Fruit fly (Drosophila melanogaster) whole organism, wandering third instar larva: ENCODE results near the gene CG9547.
A peak's percentile ranks its signal among the peaks of the same experiment; 100 is the strongest.

ENCODE experiments used
- Abd-B ChIP-seq: fragments of >200 bp; optimal IDR thresholded peaks from 2 replicates; lab custom pipeline; 2017; ENCODE audit warnings: missing biosample characterization, missing genetic modification characterization
- CG32264 ChIP-seq: fragments of 200-800 bp; sonication (Bioruptor generic); optimal IDR thresholded peaks from 2 replicates; lab custom pipeline; 2016; ENCODE audit warnings: missing biosample characterization, missing genetic modification characterization
- CG9705 ChIP-seq: fragments of 200-800 bp; sonication (Bioruptor generic); optimal IDR thresholded peaks from 2 replicates; lab custom pipeline; 2018; ENCODE audit warnings: missing biosample characterization, mild to moderate bottlenecking, missing genetic modification characterization
- CrebA ChIP-seq: fragments of 200-800 bp; sonication (Bioruptor generic); optimal IDR thresholded peaks from 2 replicates; lab custom pipeline; 2016; ENCODE audit warnings: missing biosample characterization, mild to moderate bottlenecking, missing genetic modification characterization, borderline replicate concordance
- Dfd ChIP-seq: fragments of >200 bp; optimal IDR thresholded peaks from 2 replicates; lab custom pipeline; 2017; ENCODE audit warnings: missing biosample characterization, missing genetic modification characterization
- Dif ChIP-seq: fragments of 200-275, 200-300 bp; sonication (Bioruptor generic); optimal IDR thresholded peaks from 2 replicates; lab custom pipeline; 2018; ENCODE audit warnings: missing biosample characterization, missing genetic modification characterization; ENCODE audit not compliant: partially characterized antibody
- GATAd ChIP-seq: sonication (Bioruptor generic); optimal IDR thresholded peaks from 2 replicates; lab custom pipeline; 2016; ENCODE audit warnings: missing biosample characterization, missing genetic modification characterization
- HLH106 ChIP-seq: fragments of 200-800 bp; optimal IDR thresholded peaks from 3 replicates; lab custom pipeline; 2019; ENCODE audit warnings: missing biosample characterization, mild to moderate bottlenecking, missing genetic modification characterization, moderate library complexity
- Hnf4 ChIP-seq: fragments of 200-800 bp; sonication (Bioruptor generic); optimal IDR thresholded peaks from 2 replicates; lab custom pipeline; 2016; ENCODE audit warnings: missing biosample characterization, mild to moderate bottlenecking, missing genetic modification characterization
- Hr78 ChIP-seq: fragments of >200 bp; optimal IDR thresholded peaks from 2 replicates; lab custom pipeline; 2017; ENCODE audit warnings: missing biosample characterization, missing genetic modification characterization
- Hr83 ChIP-seq: fragments of 200-300 bp; sonication (Bioruptor generic); optimal IDR thresholded peaks from 2 replicates; lab custom pipeline; 2016; ENCODE audit warnings: missing biosample characterization, mild to moderate bottlenecking, missing genetic modification characterization, moderate library complexity; ENCODE audit not compliant: poor library complexity, severe bottlenecking
- Jra ChIP-seq: sonication (Bioruptor generic); optimal IDR thresholded peaks from 2 replicates; lab custom pipeline; 2016; ENCODE audit warnings: missing biosample characterization, missing genetic modification characterization
- Mio ChIP-seq: sonication (Bioruptor generic); optimal IDR thresholded peaks from 2 replicates; lab custom pipeline; 2016; ENCODE audit warnings: missing biosample characterization, missing genetic modification characterization
- Myc ChIP-seq: fragments of >200 bp; optimal IDR thresholded peaks from 2 replicates; lab custom pipeline; 2017
- N ChIP-seq: fragments of >200 bp; optimal IDR thresholded peaks from 2 replicates; lab custom pipeline; 2018; ENCODE audit warnings: missing biosample characterization, missing external identifiers, missing genetic modification characterization
- OdsH ChIP-seq: fragments of 200-800 bp; sonication (Bioruptor generic); optimal IDR thresholded peaks from 2 replicates; lab custom pipeline; 2016; ENCODE audit warnings: missing biosample characterization, mild to moderate bottlenecking, missing genetic modification characterization
- Rel ChIP-seq, 2 experiments: fragments of 200-800 bp; sonication (Bioruptor generic) in 1 of 2; optimal IDR thresholded peaks; 2 replicates in 1 of 2; 3 replicates in 1 of 2; lab custom pipeline; 2016 to 2019; ENCODE audit warnings: mild to moderate bottlenecking in 2 of 2, missing biosample characterization in 2 of 2, missing genetic modification characterization in 2 of 2, moderate library complexity in 1 of 2
- Sp1 ChIP-seq: fragments of 200-800 bp; sonication (Bioruptor generic); optimal IDR thresholded peaks from 3 replicates; lab custom pipeline; 2019; ENCODE audit warnings: missing biosample characterization, mild to moderate bottlenecking, missing genetic modification characterization, moderate library complexity
- Vsx2 ChIP-seq: fragments of 200-300, 225-300 bp; sonication (Bioruptor generic); optimal IDR thresholded peaks from 2 replicates; lab custom pipeline; 2018; ENCODE audit warnings: missing biosample characterization, missing genetic modification characterization; ENCODE audit not compliant: partially characterized antibody
- br ChIP-seq: fragments of 200-800 bp; sonication (Bioruptor generic); optimal IDR thresholded peaks from 2 replicates; lab custom pipeline; 2016; ENCODE audit warnings: missing biosample characterization, missing genetic modification characterization
- brk ChIP-seq: fragments of 200-800 bp; sonication (Bioruptor generic); optimal IDR thresholded peaks from 2 replicates; lab custom pipeline; 2016; ENCODE audit warnings: missing biosample characterization, mild to moderate bottlenecking, missing genetic modification characterization
- dl ChIP-seq, 2 experiments: fragments of 175-275, 200-275 bp in 1 of 2; fragments of 200-275 bp in 1 of 2; sonication (Bioruptor generic); optimal IDR thresholded peaks; lab custom pipeline; 2018; ENCODE audit warnings: mild to moderate bottlenecking in 2 of 2, missing biosample characterization in 2 of 2, missing genetic modification characterization in 2 of 2, moderate library complexity in 2 of 2; ENCODE audit not compliant: partially characterized antibody in 2 of 2, insufficient read depth in 1 of 2
- dmrt93B ChIP-seq: fragments of 200-800 bp; sonication (Bioruptor generic); optimal IDR thresholded peaks from 2 replicates; lab custom pipeline; 2018; ENCODE audit warnings: missing biosample characterization, mild to moderate bottlenecking, missing genetic modification characterization
- dsf ChIP-seq: sonication (Bioruptor generic); optimal IDR thresholded peaks from 2 replicates; lab custom pipeline; 2016; ENCODE audit warnings: missing biosample characterization, missing genetic modification characterization, borderline replicate concordance
- ey ChIP-seq: fragments of 200-800 bp; sonication (Bioruptor generic); optimal IDR thresholded peaks from 2 replicates; lab custom pipeline; 2016; ENCODE audit warnings: missing biosample characterization, missing genetic modification characterization
- foxo ChIP-seq, 2 experiments: fragments of 200-800 bp; sonication (Bioruptor generic); optimal IDR thresholded peaks; 2 replicates in 1 of 2; 3 replicates in 1 of 2; lab custom pipeline; 2016 to 2017; ENCODE audit warnings: missing biosample characterization in 2 of 2, missing genetic modification characterization in 2 of 2
- fru ChIP-seq: fragments of 200-800 bp; sonication (Bioruptor generic); optimal IDR thresholded peaks from 3 replicates; lab custom pipeline; 2016; ENCODE audit warnings: missing biosample characterization, mild to moderate bottlenecking, missing genetic modification characterization
- h ChIP-seq: fragments of 200-800 bp; sonication (Bioruptor generic); optimal IDR thresholded peaks from 3 replicates; lab custom pipeline; 2016; ENCODE audit warnings: missing biosample characterization, mild to moderate bottlenecking, missing genetic modification characterization
- jim ChIP-seq: fragments of 175-275, 200-325 bp; sonication (Bioruptor generic); optimal IDR thresholded peaks from 2 replicates; lab custom pipeline; 2016; ENCODE audit warnings: missing biosample characterization, mild to moderate bottlenecking, missing genetic modification characterization
- lola ChIP-seq: fragments of >200 bp; optimal IDR thresholded peaks from 2 replicates; lab custom pipeline; 2017; ENCODE audit warnings: missing biosample characterization, missing genetic modification characterization
- pan ChIP-seq: fragments of >200 bp; optimal IDR thresholded peaks from 2 replicates; lab custom pipeline; 2017
- psq ChIP-seq: fragments of 200-800 bp; sonication (Bioruptor generic); optimal IDR thresholded peaks from 3 replicates; lab custom pipeline; 2017; ENCODE audit warnings: missing biosample characterization, mild to moderate bottlenecking, missing genetic modification characterization, moderate library complexity
- rgr ChIP-seq: fragments of 200-800 bp; sonication (Bioruptor generic); optimal IDR thresholded peaks from 3 replicates; lab custom pipeline; 2016; ENCODE audit warnings: missing biosample characterization, mild to moderate bottlenecking, missing genetic modification characterization
- sage ChIP-seq: fragments of 200-800 bp; sonication (Bioruptor generic); optimal IDR thresholded peaks from 2 replicates; lab custom pipeline; 2016; ENCODE audit warnings: missing biosample characterization, mild to moderate bottlenecking, missing genetic modification characterization
- sv ChIP-seq: fragments of 200-800 bp; sonication (Bioruptor generic); optimal IDR thresholded peaks from 3 replicates; lab custom pipeline; 2016; ENCODE audit warnings: missing biosample characterization, missing genetic modification characterization
- usp ChIP-seq: fragments of >200 bp; optimal IDR thresholded peaks from 2 replicates; lab custom pipeline; 2017; ENCODE audit warnings: missing biosample characterization, missing genetic modification characterization
- woc ChIP-seq: sonication (Bioruptor generic); optimal IDR thresholded peaks from 2 replicates; lab custom pipeline; 2016; ENCODE audit warnings: missing biosample characterization, mild to moderate bottlenecking, missing genetic modification characterization

CG9547 gene

DNA sequence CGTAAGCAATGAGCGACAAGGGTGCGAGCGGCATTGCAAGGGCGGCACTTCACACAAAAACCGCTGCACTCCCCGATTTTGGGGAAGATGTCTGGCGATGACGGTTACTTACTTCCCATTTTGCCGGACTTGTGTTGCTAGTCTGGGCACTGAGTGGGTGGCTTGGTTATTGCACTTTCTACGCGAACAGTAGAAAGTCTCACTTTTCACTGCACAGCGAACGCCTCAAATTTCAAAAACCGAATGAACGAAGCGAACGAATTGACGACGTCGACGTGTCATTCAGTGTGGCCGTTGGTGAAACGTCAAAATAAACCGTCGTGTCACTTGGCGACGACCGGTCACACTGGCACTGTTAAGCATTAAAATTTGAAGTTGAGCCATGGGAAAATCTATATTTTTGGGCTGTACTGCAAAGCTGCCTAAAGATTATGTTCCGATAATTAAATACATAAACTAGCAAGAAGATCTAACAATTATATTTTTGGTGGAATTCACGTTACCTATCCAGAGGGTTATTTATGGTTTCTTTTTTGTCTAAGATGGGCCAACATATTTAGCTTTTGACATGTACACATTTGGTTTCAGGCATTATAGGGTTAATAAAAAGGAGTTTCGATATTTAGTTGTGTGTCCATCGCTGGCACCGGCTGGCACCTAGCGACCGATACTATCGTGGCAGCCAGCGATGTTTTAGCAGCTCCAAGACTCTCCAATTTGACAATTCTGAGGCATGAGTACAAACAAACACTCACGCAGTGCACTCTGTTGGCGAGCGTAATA lies 13.9 kb downstream of the CG9547 start, which contains the start of the genes Sec61alpha and Daxx:
Gene Sec61alpha, minus strand, starts transcription at position 364 of the 783 bp plus-strand sequence.
Gene Daxx, plus strand, starts transcription at position 718 of the 783 bp plus-strand sequence.
- TF ChIP-seq Vsx2 (GFP tag; lab: Kevin White, UChicago) (no peak), br (GFP tag; lab: Kevin White, UChicago) (peak; percentile 79), dsf (GFP tag; lab: Kevin White, UChicago) (peak; percentile 85), Jra (GFP tag; lab: Kevin White, UChicago) (peak; percentile 91), Hnf4 (GFP tag; lab: Kevin White, UChicago) (peak; percentile 90), CrebA (GFP tag; lab: Kevin White, UChicago) (peak; percentile 97), brk (GFP tag; lab: Kevin White, UChicago) (no peak), foxo (GFP tag; optimal IDR thresholded peaks at IDR 0.05; lab: Kevin White, UChicago) (peak; percentile 30 to 86), GATAd (peak; percentile 59), HLH106 (peak; percentile 83), rgr (GFP tag; lab: Kevin White, UChicago) (peak; percentile 78), lola (no peak), fru (peak; percentile 77), woc (GFP tag; lab: Kevin White, UChicago) (peak; percentile 89), jim (peak; percentile 76), sv (GFP tag; lab: Kevin White, UChicago) (peak; percentile 84), Mio (GFP tag; lab: Kevin White, UChicago) (peak; percentile 65), h (GFP tag; lab: Kevin White, UChicago) (peak; percentile 85), OdsH (GFP tag; lab: Kevin White, UChicago) (peak; percentile 78), N (GFP tag; lab: Kevin White, UChicago) (no peak), dmrt93B (no peak), CG32264 (GFP tag; lab: Kevin White, UChicago) (peak; percentile 69), sage (no peak), psq (GFP tag; lab: Kevin White, UChicago) (peak; percentile 69), CG9705 (GFP tag; lab: Kevin White, UChicago) (peak; percentile 61), Hr78 (GFP tag; lab: Kevin White, UChicago) (no peak), Rel (GFP tag; optimal IDR thresholded peaks at IDR 0.05; lab: Kevin White, UChicago) (no peak), Rel (tag; optimal IDR thresholded peaks at IDR 0.05; lab: Kevin White, UChicago) (peak; percentile 52), Abd-B (GFP tag; lab: Kevin White, UChicago) (no peak), Hr83 (GFP tag; lab: Kevin White, UChicago) (peak; percentile 98), ey (GFP tag; lab: Kevin White, UChicago) (peak; percentile 89), Myc (lab: Kevin White, UChicago) (peak; percentile 58), Sp1 (peak; percentile 72)

DNA sequence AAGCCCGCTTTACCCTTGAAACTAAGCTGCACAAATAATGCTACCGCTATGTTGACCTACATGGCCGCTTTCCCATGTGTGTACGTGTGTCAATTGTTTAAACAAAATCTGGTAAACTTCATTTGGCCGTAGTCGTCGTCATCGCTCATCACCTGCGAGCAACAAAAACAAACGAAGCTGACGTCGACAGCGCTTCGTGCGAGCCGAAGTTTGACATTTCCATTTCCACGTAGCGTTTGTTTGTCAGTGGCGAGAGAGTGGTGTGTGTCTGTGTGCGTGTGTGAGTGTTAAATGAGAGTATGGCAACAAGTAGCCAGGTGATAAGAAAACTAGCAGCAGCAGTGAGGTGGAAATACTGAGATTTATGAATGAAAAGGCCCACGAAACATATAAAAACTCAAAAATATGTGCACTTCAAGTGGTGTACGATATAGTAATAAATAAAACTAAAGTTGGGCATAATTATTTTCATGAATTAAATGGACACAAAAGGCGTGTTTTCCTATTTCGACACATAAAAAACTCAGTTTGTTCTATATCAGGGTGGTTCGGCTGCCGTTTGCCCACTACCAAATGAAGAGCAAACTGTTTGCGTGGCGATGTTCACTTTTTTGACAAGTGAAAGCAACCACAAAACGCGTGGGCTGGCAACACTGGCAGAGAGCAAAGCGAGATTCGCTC lies 15.0 kb downstream of the CG9547 start:
- TF ChIP-seq brk (GFP tag; lab: Kevin White, UChicago) (peak; percentile 16), Hr83 (GFP tag; lab: Kevin White, UChicago) (no peak), ey (GFP tag; lab: Kevin White, UChicago) (no peak), CrebA (GFP tag; lab: Kevin White, UChicago) (peak; percentile 98), Rel (GFP tag; optimal IDR thresholded peaks at IDR 0.05; lab: Kevin White, UChicago) (no peak), Rel (tag; optimal IDR thresholded peaks at IDR 0.05; lab: Kevin White, UChicago) (no peak), Sp1 (no peak), foxo (GFP tag; optimal IDR thresholded peaks at IDR 0.05; lab: Kevin White, UChicago) (peak; percentile 6 to 18), CG32264 (GFP tag; lab: Kevin White, UChicago) (peak; percentile 28), rgr (GFP tag; lab: Kevin White, UChicago) (peak; percentile 14), br (GFP tag; lab: Kevin White, UChicago) (no peak), Dif (peak; percentile 40), lola (no peak), jim (no peak), OdsH (GFP tag; lab: Kevin White, UChicago) (peak; percentile 42), Vsx2 (GFP tag; lab: Kevin White, UChicago) (no peak), woc (GFP tag; lab: Kevin White, UChicago) (no peak), h (GFP tag; lab: Kevin White, UChicago) (peak; percentile 28), pan (lab: Kevin White, UChicago) (no peak), usp (GFP tag; lab: Kevin White, UChicago) (no peak), GATAd (no peak), Myc (lab: Kevin White, UChicago) (no peak), sv (GFP tag; lab: Kevin White, UChicago) (no peak), Hnf4 (GFP tag; lab: Kevin White, UChicago) (peak; percentile 7), Mio (GFP tag; lab: Kevin White, UChicago) (no peak), Abd-B (GFP tag; lab: Kevin White, UChicago) (no peak), CG9705 (GFP tag; lab: Kevin White, UChicago) (no peak), dl (GFP tag; optimal IDR thresholded peaks at IDR 0.05; lab: Kevin White, UChicago; ENCODE audit: insufficient read depth in 1 of 2, partially characterized antibody in 2 of 2) (no peak), Hr78 (GFP tag; lab: Kevin White, UChicago) (no peak), Dfd (GFP tag; lab: Kevin White, UChicago) (no peak), sage (no peak), HLH106 (peak; percentile 18)
